Worm (Caenorhabditis elegans): ENCODE measurements around the gene pgp-9.

DNA sequence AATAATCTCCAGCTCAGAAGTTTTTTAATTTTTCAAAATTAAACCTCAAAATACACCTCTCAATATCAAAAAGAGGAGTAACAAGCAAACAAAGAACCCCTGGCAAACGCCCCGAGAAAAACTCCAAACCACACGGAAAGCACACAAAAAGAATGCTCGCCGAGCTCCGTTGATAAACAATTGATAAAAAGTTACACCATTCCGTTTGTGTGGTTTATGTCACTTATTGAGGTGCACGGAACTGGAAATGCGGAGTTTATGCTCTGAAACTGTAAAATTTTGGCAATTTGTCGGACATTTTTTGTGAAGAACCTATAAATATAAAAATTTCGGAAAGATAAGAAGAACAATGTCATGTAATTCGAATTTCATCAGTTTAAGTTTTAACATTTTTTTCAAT lies 3.4 kb upstream of the pgp-9 start:
- TF ChIP-seq egl-27 (tag; optimal IDR thresholded peaks at IDR 0.05), result no peak
- no peak for TF ChIP-seq snpc-4 (tag; optimal IDR thresholded peaks at IDR 0.05)
- TF ChIP-seq ama-1 (optimal IDR thresholded peaks at IDR 0.05), result no peak
- TF ChIP-seq unc-39 (tag; optimal IDR thresholded peaks at IDR 0.05), result no peak
- no peak for TF ChIP-seq nhr-237 (tag; optimal IDR thresholded peaks at IDR 0.05)
- TF ChIP-seq nhr-12 (tag; optimal IDR thresholded peaks at IDR 0.05), result no peak
- no peak for TF ChIP-seq unc-62 (GFP tag; optimal IDR thresholded peaks at IDR 0.05)
- no peak for TF ChIP-seq nhr-23 (tag; optimal IDR thresholded peaks at IDR 0.05)
- TF ChIP-seq elt-3 (tag; optimal IDR thresholded peaks at IDR 0.05), result no peak
- no peak for TF ChIP-seq nhr-43 (tag; optimal IDR thresholded peaks at IDR 0.05; ENCODE audit: poor library complexity, severe bottlenecking)
- no peak for TF ChIP-seq nhr-77 (tag; optimal IDR thresholded peaks at IDR 0.05)

Measured in whole organism, L3 larva.